Worm (Caenorhabditis elegans) whole organism, L4 larva: ENCODE results near the gene twk-31.

Experiments used
- D1046.2 ChIP-seq: fragments of 200-800 bp; sonication (Bioruptor generic); IDR thresholded peaks from 2 replicates; pipeline ENCODE4 v1.3.6; 2022; ENCODE audit warnings: missing genetic modification characterization, missing compliant biosample characterization
- F10B5.3 ChIP-seq: sonication (generic microtip); optimal IDR thresholded peaks from 2 replicates; lab custom pipeline; 2016; ENCODE audit warnings: mild to moderate bottlenecking, missing genetic modification characterization, missing compliant biosample characterization
- T20F7.1 ChIP-seq: fragments of 200-800 bp; sonication (Bioruptor generic); optimal IDR thresholded peaks from 2 replicates; lab custom pipeline; 2018; ENCODE audit warnings: mild to moderate bottlenecking, missing genetic modification characterization, missing compliant biosample characterization
- Y75B8A.6 ChIP-seq: fragments of 200-800 bp; sonication (Bioruptor generic); IDR thresholded peaks from 2 replicates; pipeline ENCODE4 v1.3.6; 2022; ENCODE audit warnings: missing genetic modification reagents, missing genetic modification characterization, missing compliant biosample characterization
- ZK337.2 ChIP-seq: fragments of 200-800 bp; sonication (Bioruptor generic); IDR thresholded peaks from 2 replicates; pipeline ENCODE4 v1.3.6; 2022; ENCODE audit warnings: missing genetic modification reagents, missing genetic modification characterization, missing compliant biosample characterization
- aha-1 ChIP-seq: fragments of 150-350 bp; peaks from one replicate; lab custom pipeline; 2014; ENCODE audit warnings: missing biosample characterization, missing genetic modification characterization
- aly-2 ChIP-seq: sonication (generic microtip); optimal IDR thresholded peaks from 2 replicates; lab custom pipeline; 2018; ENCODE audit warnings: missing biosample characterization, missing genetic modification characterization
- ceh-20 ChIP-seq: fragments of 200-800 bp; sonication (Bioruptor generic); IDR thresholded peaks from 2 replicates; pipeline ENCODE4 v1.3.6; 2022; ENCODE audit warnings: missing genetic modification reagents, missing genetic modification characterization, missing compliant biosample characterization
- ceh-32 ChIP-seq: sonication (generic microtip); optimal IDR thresholded peaks from 2 replicates; lab custom pipeline; 2016; ENCODE audit warnings: mild to moderate bottlenecking, missing genetic modification characterization, missing compliant biosample characterization; ENCODE audit not compliant: poor library complexity
- ces-1 ChIP-seq: fragments of 150-350 bp; sonication (generic microtip); optimal IDR thresholded peaks from 4 replicates; lab custom pipeline; 2014; ENCODE audit warnings: missing biosample characterization, missing genetic modification reagents, missing genetic modification characterization
- daf-19 ChIP-seq: fragments of 200-800 bp; sonication (Bioruptor generic); conservative IDR thresholded peaks from 2 replicates; pipeline ENCODE4 v1.3.6; 2022; ENCODE audit warnings: missing genetic modification characterization, missing compliant biosample characterization
- dmd-9 ChIP-seq: fragments of 200-800 bp; sonication (Bioruptor generic); IDR thresholded peaks from 2 replicates; pipeline ENCODE4 v1.3.6; 2022; ENCODE audit warnings: missing genetic modification reagents, missing genetic modification characterization, missing compliant biosample characterization
- egl-43 ChIP-seq: fragments of 200-800 bp; sonication (Bioruptor generic); IDR thresholded peaks from 2 replicates; pipeline ENCODE4 v1.3.6; 2022; ENCODE audit warnings: missing genetic modification reagents, missing genetic modification characterization, missing compliant biosample characterization
- fkh-10 ChIP-seq: fragments of 150-350 bp; optimal IDR thresholded peaks from 2 replicates; lab custom pipeline; 2014; ENCODE audit warnings: missing biosample characterization, missing genetic modification reagents, missing genetic modification characterization
- hlh-30 ChIP-seq: sonication (generic microtip); optimal IDR thresholded peaks from 2 replicates; lab custom pipeline; 2017; ENCODE audit warnings: antibody characterized with exemption, mild to moderate bottlenecking, missing genetic modification characterization, missing compliant biosample characterization; ENCODE audit not compliant: insufficient read depth
- hmg-1.1 ChIP-seq: fragments of 200-800 bp; sonication (Bioruptor generic); IDR thresholded peaks from 2 replicates; pipeline ENCODE4 v1.3.6; 2022; ENCODE audit warnings: missing genetic modification reagents, missing genetic modification characterization, missing compliant biosample characterization
- lim-7 ChIP-seq: fragments of 200-800 bp; sonication (Bioruptor generic); IDR thresholded peaks from 2 replicates; pipeline ENCODE4 v1.3.6; 2022; ENCODE audit warnings: missing genetic modification characterization, missing compliant biosample characterization
- lin-39 ChIP-seq: fragments of 150-350 bp; optimal IDR thresholded peaks from 2 replicates; lab custom pipeline; 2014; ENCODE audit warnings: missing biosample characterization, missing genetic modification reagents, missing genetic modification characterization
- lsy-2 ChIP-seq, 2 experiments: fragments of 150-350 bp in 1 of 2; sonication (generic microtip) in 1 of 2; optimal IDR thresholded peaks; 2 replicates each; lab custom pipeline; 2014 to 2017; ENCODE audit warnings: missing biosample characterization in 2 of 2, missing genetic modification characterization in 2 of 2
- madf-9 ChIP-seq: fragments of 200-800 bp; sonication (Bioruptor generic); conservative IDR thresholded peaks from 2 replicates; pipeline ENCODE4 v1.3.6; 2022; ENCODE audit warnings: missing genetic modification reagents, missing genetic modification characterization, missing compliant biosample characterization
- mdt-29 ChIP-seq: fragments of 200-800 bp; sonication (Bioruptor generic); IDR thresholded peaks from 2 replicates; pipeline ENCODE4 v1.3.6; 2022; ENCODE audit warnings: missing genetic modification reagents, missing genetic modification characterization, missing compliant biosample characterization
- nhr-25 ChIP-seq: sonication (generic microtip); optimal IDR thresholded peaks from 2 replicates; lab custom pipeline; 2017; ENCODE audit warnings: missing genetic modification characterization, mild to moderate bottlenecking, missing compliant biosample characterization, antibody characterized with exemption, moderate library complexity, borderline replicate concordance; ENCODE audit not compliant: insufficient read depth
- nhr-6 ChIP-seq: fragments of 150-350 bp; optimal IDR thresholded peaks from 2 replicates; lab custom pipeline; 2014; ENCODE audit warnings: missing biosample characterization, missing genetic modification characterization
- nhr-77 ChIP-seq: fragments of 150-350 bp; optimal IDR thresholded peaks from 2 replicates; lab custom pipeline; 2014; ENCODE audit warnings: missing biosample characterization, missing genetic modification characterization
- pha-4 ChIP-seq, 2 experiments: fragments of 150-350 bp in 1 of 2; fragments of 200-800 bp in 1 of 2; sonication (Bioruptor generic) in 1 of 2; IDR thresholded peaks in 1 of 2; optimal IDR thresholded peaks in 1 of 2; 2 replicates each; pipeline versions ENCODE4 v1.3.6 to Lab custom; 2014 to 2022; ENCODE audit warnings: missing genetic modification characterization in 2 of 2, missing genetic modification reagents in 2 of 2, missing biosample characterization in 1 of 2, missing compliant biosample characterization in 1 of 2
- sdz-12 ChIP-seq: fragments of 200-800 bp; sonication (Bioruptor generic); optimal IDR thresholded peaks from 2 replicates; lab custom pipeline; 2018; ENCODE audit warnings: mild to moderate bottlenecking, missing genetic modification characterization, missing compliant biosample characterization
- set-16 ChIP-seq: fragments of 200-800 bp; sonication (Bioruptor generic); IDR thresholded peaks from 2 replicates; pipeline ENCODE4 v1.3.6; 2022; ENCODE audit warnings: missing genetic modification reagents, missing genetic modification characterization, missing compliant biosample characterization
- unc-62 ChIP-seq, 3 experiments: fragments of 150-350 bp in 1 of 3; sonication (generic microtip); optimal IDR thresholded peaks in 2 of 3; peaks in 1 of 3; 1 replicate in 1 of 3; 2 replicates in 2 of 3; lab custom pipeline; 2014 to 2017; ENCODE audit warnings: missing biosample characterization in 3 of 3, missing genetic modification characterization in 3 of 3, missing genetic modification reagents in 3 of 3, missing genotype in 1 of 3
- vab-7 ChIP-seq: fragments of 200-800 bp; sonication (Bioruptor generic); IDR thresholded peaks from 2 replicates; pipeline ENCODE4 v1.3.6; 2022; ENCODE audit warnings: missing genetic modification reagents, missing genetic modification characterization, missing compliant biosample characterization

Gene twk-31

DNA sequence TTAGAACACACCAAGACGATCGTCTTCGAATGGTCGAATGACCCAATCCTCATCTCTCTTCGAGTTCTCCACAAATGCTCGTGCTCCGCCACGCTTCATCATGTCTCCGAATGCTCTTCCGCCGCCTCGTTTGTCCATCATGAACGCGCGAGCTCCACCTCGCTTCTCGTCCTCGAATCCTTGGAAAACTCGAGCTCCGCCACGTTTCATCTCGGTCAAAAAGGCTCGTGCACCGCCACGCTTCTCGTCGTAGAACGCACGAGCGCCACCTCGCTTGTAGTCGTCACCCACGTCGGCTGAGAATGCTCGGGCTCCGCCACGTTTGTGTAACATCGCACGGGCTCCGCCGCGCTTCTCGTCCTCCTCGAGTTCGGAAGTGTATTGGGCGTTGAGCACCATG lies 21.1 kb upstream of the twk-31 start:
- TF ChIP-seq D1046.2 (GFP tag; lab: Robert Waterston, UW) (0 out of 2 replicates have a peak, but pooled peaks have one; percentile 26), ZK337.2 (0 out of 2 replicates have a peak, but pooled peaks have one; percentile 3), set-16 (GFP tag; lab: Robert Waterston, UW) (peak; percentile 88), hmg-1.1 (GFP tag; lab: Robert Waterston, UW) (0 out of 2 replicates have a peak, but pooled peaks have one; percentile 10), ceh-20 (GFP tag; lab: Robert Waterston, UW) (0 out of 2 replicates have a peak, but pooled peaks have one; percentile 12), Y75B8A.6 (GFP tag; lab: Robert Waterston, UW) (no peak), lim-7 (0 out of 2 replicates have a peak, but pooled peaks have one; percentile 9), fkh-10 (GFP tag; lab: Kevin White, UChicago) (no peak), egl-43 (GFP tag; lab: Robert Waterston, UW) (0 out of 2 replicates have a peak, but pooled peaks have one; percentile 27)

DNA sequence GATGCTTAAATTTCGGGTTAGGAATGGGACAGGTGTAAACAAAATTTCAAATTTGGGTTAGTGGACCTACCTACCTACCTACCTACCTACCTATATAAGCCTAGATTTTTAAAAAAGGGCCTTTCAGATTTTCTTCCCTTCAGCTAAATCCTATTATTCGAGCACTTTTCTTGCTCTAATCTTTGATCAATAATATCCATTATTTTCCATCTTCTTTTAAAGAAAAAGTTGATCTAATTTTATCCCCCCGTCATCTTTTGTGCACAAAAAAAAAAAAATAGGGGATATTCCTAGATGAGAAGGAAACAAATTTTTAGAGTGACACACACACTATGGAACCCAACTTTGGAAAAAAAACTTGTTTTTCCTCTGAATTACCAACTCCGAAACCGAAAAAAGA lies 19.6 kb upstream of the twk-31 start:
- TF ChIP-seq mdt-29 (GFP tag; lab: Robert Waterston, UW) (no peak), fkh-10 (GFP tag; lab: Kevin White, UChicago) (peak; percentile 60), daf-19 (GFP tag; lab: Robert Waterston, UW) (no peak), aha-1 (tag; lab: Kevin White, UChicago) (peak; percentile 13), ces-1 (GFP tag; lab: Kevin White, UChicago) (peak; percentile 53), lsy-2 (tag; optimal IDR thresholded peaks at IDR 0.05; lab: Kevin White, UChicago) (no peak)

DNA sequence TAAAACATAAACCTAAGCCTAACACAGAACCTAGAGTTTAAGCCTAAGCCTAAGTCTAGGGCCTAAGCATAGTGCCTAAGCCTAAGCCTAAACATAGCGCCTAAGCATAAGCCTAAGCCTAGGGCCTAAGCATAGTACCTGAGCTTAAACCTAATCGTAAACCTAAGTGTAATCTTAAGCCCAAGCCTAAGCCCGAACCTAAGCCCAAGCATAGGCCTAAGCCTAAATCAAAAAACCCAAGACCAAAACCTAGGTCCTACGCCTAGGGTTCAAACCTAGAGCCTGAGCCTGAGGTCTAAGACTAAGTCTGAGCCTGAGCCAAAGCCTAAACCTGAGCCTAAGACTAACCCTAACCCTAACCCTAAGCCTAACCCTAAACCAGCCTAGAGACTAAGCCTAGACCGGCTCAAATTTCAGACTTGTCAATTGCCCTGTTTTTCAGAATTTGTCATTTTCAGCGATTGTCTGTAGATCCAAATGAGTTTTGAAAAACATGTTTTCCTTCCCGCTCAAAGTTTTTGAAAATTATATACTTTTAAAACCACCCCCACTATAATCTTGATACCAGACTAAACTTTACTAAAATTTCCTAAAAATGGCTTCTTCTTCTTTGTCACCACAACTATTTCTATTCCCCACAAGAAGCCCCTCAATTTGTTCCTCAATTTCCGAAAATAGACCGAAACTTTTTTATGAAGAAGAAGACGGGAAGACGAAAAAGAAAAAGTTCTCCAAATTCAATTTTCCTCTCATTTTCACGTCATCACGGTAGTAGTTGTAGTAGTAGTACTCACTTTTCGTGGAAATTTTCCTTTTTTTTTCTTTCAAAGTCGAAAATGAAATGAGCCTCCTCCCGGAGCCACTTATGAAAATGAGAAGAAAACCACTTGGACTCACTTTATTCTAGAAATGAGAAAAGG lies 18.6 kb upstream of the twk-31 start:
- no peak for TF ChIP-seq madf-9
- TF ChIP-seq aly-2 (tag; lab: Kevin White, UChicago), result no peak
- TF ChIP-seq unc-62 (GFP tag; optimal IDR thresholded peaks at IDR 0.05 in 1 of 2; lab: Kevin White, UChicago), result peak in 1 of 2 experiments; percentile 99
- no peak for TF ChIP-seq unc-62 (tag; optimal IDR thresholded peaks at IDR 0.05; lab: Kevin White, UChicago)
- peak; percentile 66 for TF ChIP-seq ces-1 (GFP tag; lab: Kevin White, UChicago)
- no peak for TF ChIP-seq pha-4 (GFP tag; IDR thresholded peaks at IDR 0.05; lab: Robert Waterston, UW)
- TF ChIP-seq pha-4 (tag; optimal IDR thresholded peaks at IDR 0.05; lab: Kevin White, UChicago), result no peak
- no peak for TF ChIP-seq lsy-2 (tag; optimal IDR thresholded peaks at IDR 0.05; lab: Kevin White, UChicago)
- TF ChIP-seq nhr-77 (tag; lab: Kevin White, UChicago), result no peak
- no peak for TF ChIP-seq nhr-25 (tag; lab: Kevin White, UChicago)
- TF ChIP-seq F10B5.3 (tag; lab: Kevin White, UChicago), result no peak
- TF ChIP-seq sdz-12 (GFP tag; lab: Kevin White, UChicago), result no peak
- no peak for TF ChIP-seq lin-39
- 0 out of 2 replicates have a peak, but pooled peaks have one; percentile 12 for TF ChIP-seq vab-7 (GFP tag; lab: Robert Waterston, UW)
- TF ChIP-seq fkh-10 (GFP tag; lab: Kevin White, UChicago), result peak; percentile 79
- no peak for TF ChIP-seq dmd-9 (GFP tag; lab: Robert Waterston, UW)
- peak; percentile 93 for TF ChIP-seq aha-1 (tag; lab: Kevin White, UChicago)
- no peak for TF ChIP-seq daf-19 (GFP tag; lab: Robert Waterston, UW)
- TF ChIP-seq ceh-32, result no peak
- no peak for TF ChIP-seq T20F7.1 (GFP tag; lab: Kevin White, UChicago)
- no peak for TF ChIP-seq nhr-6 (tag; lab: Kevin White, UChicago)

DNA sequence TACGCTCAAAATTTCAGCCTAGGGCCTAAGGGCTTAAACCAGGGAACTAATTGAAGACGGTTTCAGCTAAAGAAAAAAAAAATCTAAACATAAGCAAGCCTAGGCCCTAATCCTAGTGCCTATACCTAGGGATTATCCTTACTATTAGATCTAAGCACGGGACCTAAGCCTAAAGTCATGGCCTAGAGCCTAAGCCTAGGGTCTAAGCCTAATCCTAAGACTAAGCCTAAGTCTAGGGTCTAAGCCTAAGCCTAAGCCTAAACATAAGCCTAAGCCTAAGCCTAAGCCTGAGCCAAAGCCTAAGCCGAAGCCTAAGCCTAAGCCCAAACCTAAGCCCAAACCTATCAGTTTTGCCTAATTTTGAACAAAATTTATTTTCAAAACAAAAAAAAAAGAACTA lies 17.7 kb upstream of the twk-31 start:
- TF ChIP-seq hlh-30 (tag; lab: Kevin White, UChicago) (no peak), nhr-77 (tag; lab: Kevin White, UChicago) (no peak), ceh-32 (no peak)
